Fruit fly (Drosophila melanogaster) whole organism, embryonic: ENCODE measurements around the gene CG42727.

Experiments used
- Adf1 ChIP-seq: fragments of 200-800 bp; sonication (Bioruptor generic); IDR thresholded peaks from 2 replicates; pipeline ENCODE4 v1.3.6; 2022; ENCODE audit warnings: missing biosample characterization, missing genetic modification characterization
- Antp ChIP-seq: fragments of 200-800 bp; sonication (Bioruptor generic); optimal IDR thresholded peaks from 3 replicates; lab custom pipeline; 2016; ENCODE audit warnings: missing biosample characterization, missing genetic modification characterization
- Atf3 ChIP-seq: fragments of 200-800 bp; sonication (Bioruptor generic); optimal IDR thresholded peaks from 3 replicates; lab custom pipeline; 2016; ENCODE audit warnings: missing biosample characterization, missing genetic modification characterization
- CG11398 ChIP-seq: fragments of 200-800 bp; sonication (Bioruptor generic); optimal IDR thresholded peaks from 2 replicates; lab custom pipeline; 2016; ENCODE audit warnings: missing biosample characterization, missing genetic modification characterization
- CG11696 ChIP-seq: fragments of 200-800 bp; sonication (Bioruptor generic); IDR thresholded peaks from 2 replicates; pipeline ENCODE4 v1.3.6; 2022; ENCODE audit warnings: missing biosample characterization, missing genetic modification characterization
- CG14014 ChIP-seq: fragments of 200-800 bp; sonication (Bioruptor generic); IDR thresholded peaks from 2 replicates; pipeline ENCODE4 v1.3.6; 2022; ENCODE audit warnings: missing biosample characterization, missing genetic modification characterization
- CG16779 ChIP-seq: fragments of 200-800 bp; sonication (Bioruptor generic); IDR thresholded peaks from 2 replicates; pipeline ENCODE4 v1.3.6; 2022; ENCODE audit warnings: missing biosample characterization, missing genetic modification characterization
- CG16813 ChIP-seq: fragments of 200-800 bp; sonication (Bioruptor generic); IDR thresholded peaks from 3 replicates; pipeline ENCODE4 v1.3.6; 2022; ENCODE audit warnings: missing biosample characterization, missing genetic modification characterization; ENCODE audit not compliant: partially characterized antibody
- CG18262 ChIP-seq: fragments of 200-800 bp; optimal IDR thresholded peaks from 3 replicates; lab custom pipeline; 2019; ENCODE audit warnings: missing biosample characterization, mild to moderate bottlenecking, missing genetic modification characterization, moderate library complexity
- CG2116 ChIP-seq: fragments of 200-800 bp; sonication (Bioruptor generic); optimal IDR thresholded peaks from 3 replicates; lab custom pipeline; 2018; ENCODE audit warnings: missing biosample characterization, mild to moderate bottlenecking, missing genetic modification characterization
- CG2129 ChIP-seq: fragments of 200-800 bp; sonication (Bioruptor generic); IDR thresholded peaks from 2 replicates; pipeline ENCODE4 v1.3.6; 2022; ENCODE audit warnings: missing biosample characterization, missing genetic modification characterization; ENCODE audit not compliant: partially characterized antibody
- CG2199 ChIP-seq: fragments of 200-800 bp; sonication (Bioruptor generic); IDR thresholded peaks from 3 replicates; pipeline ENCODE4 v1.3.6; 2022; ENCODE audit warnings: missing biosample characterization, missing genetic modification characterization
- CG31224 ChIP-seq: fragments of 200-800 bp; sonication (Bioruptor generic); IDR thresholded peaks from 2 replicates; pipeline ENCODE4 v1.3.6; 2022; ENCODE audit warnings: missing biosample characterization, missing genetic modification characterization
- CG6654 ChIP-seq: fragments of 200-800 bp; sonication (Bioruptor generic); optimal IDR thresholded peaks from 2 replicates; lab custom pipeline; 2017; ENCODE audit warnings: missing biosample characterization, mild to moderate bottlenecking, missing genetic modification characterization
- CG6765 ChIP-seq: fragments of 200-800 bp; sonication (Bioruptor generic); optimal IDR thresholded peaks from 3 replicates; lab custom pipeline; 2017; ENCODE audit warnings: missing biosample characterization, mild to moderate bottlenecking, missing genetic modification characterization
- CG6791 ChIP-seq: fragments of 200-800 bp; sonication (Bioruptor generic); IDR thresholded peaks from 3 replicates; pipeline ENCODE4 v1.3.6; 2022; ENCODE audit warnings: missing biosample characterization, missing genetic modification characterization; ENCODE audit not compliant: partially characterized antibody
- CG7963 ChIP-seq: fragments of 200-800 bp; sonication (Bioruptor generic); IDR thresholded peaks from 3 replicates; pipeline ENCODE4 v1.3.6; 2022; ENCODE audit warnings: missing biosample characterization, missing genetic modification characterization; ENCODE audit not compliant: partially characterized antibody
- CG7987 ChIP-seq: fragments of 200-800 bp; sonication (Bioruptor generic); optimal IDR thresholded peaks from 2 replicates; lab custom pipeline; 2018; ENCODE audit warnings: missing biosample characterization, mild to moderate bottlenecking, missing genetic modification characterization, moderate library complexity
- Doc3 ChIP-seq: fragments of 200-800 bp; sonication (Bioruptor generic); IDR thresholded peaks from 3 replicates; pipeline ENCODE4 v1.3.6; 2022; ENCODE audit warnings: missing biosample characterization, missing genetic modification characterization; ENCODE audit not compliant: partially characterized antibody
- Gsc ChIP-seq: fragments of 200-800 bp; sonication (Bioruptor generic); IDR thresholded peaks from 2 replicates; pipeline ENCODE4 v1.3.6; 2022; ENCODE audit warnings: missing biosample characterization, missing genetic modification characterization
- HLH4C ChIP-seq: fragments of 200-800 bp; sonication (Bioruptor generic); IDR thresholded peaks from 3 replicates; pipeline ENCODE4 v1.3.6; 2022; ENCODE audit warnings: missing biosample characterization, missing genetic modification characterization; ENCODE audit not compliant: partially characterized antibody
- Max ChIP-seq: fragments of 200-800 bp; sonication (Bioruptor generic); optimal IDR thresholded peaks from 2 replicates; lab custom pipeline; 2016; ENCODE audit warnings: missing biosample characterization, mild to moderate bottlenecking, missing genetic modification characterization
- NFAT ChIP-seq: fragments of 200-800 bp; sonication (Bioruptor generic); IDR thresholded peaks from 2 replicates; pipeline ENCODE4 v1.3.6; 2022; ENCODE audit warnings: missing biosample characterization, missing genetic modification characterization
- Nf-YB ChIP-seq: fragments of 200-800 bp; sonication (Bioruptor generic); optimal IDR thresholded peaks from 3 replicates; lab custom pipeline; 2019; ENCODE audit warnings: missing biosample characterization, mild to moderate bottlenecking, missing genetic modification characterization, moderate library complexity
- Sin3A ChIP-seq: fragments of >200 bp; optimal IDR thresholded peaks from 2 replicates; lab custom pipeline; 2018
- Stat92E ChIP-seq, 3 experiments: fragments of >200 bp in 2 of 3; fragments of 200-800 bp in 1 of 3; sonication (Bioruptor generic) in 1 of 3; optimal IDR thresholded peaks; 2 replicates each; lab custom pipeline; 2017 to 2019; ENCODE audit warnings: missing biosample characterization in 3 of 3, missing genetic modification characterization in 3 of 3, mild to moderate bottlenecking in 1 of 3, moderate library complexity in 1 of 3
- ab ChIP-seq: fragments of 200-800 bp; sonication (Bioruptor generic); optimal IDR thresholded peaks from 2 replicates; lab custom pipeline; 2016; ENCODE audit warnings: missing biosample characterization, missing genetic modification characterization
- amos ChIP-seq: fragments of 200-800 bp; sonication (Bioruptor generic); IDR thresholded peaks from 2 replicates; pipeline ENCODE4 v1.3.6; 2022; ENCODE audit warnings: missing biosample characterization, missing genetic modification characterization; ENCODE audit not compliant: partially characterized antibody
- ash1 ChIP-seq: fragments of 200-800 bp; sonication (Bioruptor generic); optimal IDR thresholded peaks from 2 replicates; lab custom pipeline; 2018; ENCODE audit warnings: missing biosample characterization, mild to moderate bottlenecking, missing genetic modification characterization
- bbx ChIP-seq: fragments of 200-800 bp; sonication (Bioruptor generic); IDR thresholded peaks from 2 replicates; pipeline ENCODE4 v1.3.6; 2022; ENCODE audit warnings: missing biosample characterization, missing genetic modification characterization; ENCODE audit not compliant: partially characterized antibody
- caup ChIP-seq: fragments of 200-800 bp; sonication (Bioruptor generic); optimal IDR thresholded peaks from 3 replicates; lab custom pipeline; 2017; ENCODE audit warnings: missing biosample characterization, mild to moderate bottlenecking, missing genetic modification characterization, moderate library complexity; ENCODE audit not compliant: severe bottlenecking
- crol ChIP-seq: fragments of 200-800 bp; sonication (Bioruptor generic); IDR thresholded peaks from 2 replicates; pipeline ENCODE4 v1.3.6; 2022; ENCODE audit warnings: missing biosample characterization, missing genetic modification characterization
- dan ChIP-seq: fragments of 200-800 bp; sonication (Bioruptor generic); IDR thresholded peaks from 2 replicates; pipeline ENCODE4 v1.3.6; 2022; ENCODE audit warnings: missing biosample characterization, missing genetic modification characterization
- dysf ChIP-seq: fragments of 200-800 bp; sonication (Bioruptor generic); IDR thresholded peaks from 3 replicates; pipeline ENCODE4 v1.3.6; 2022; ENCODE audit warnings: missing biosample characterization, missing genetic modification characterization
- fru ChIP-seq: fragments of >200 bp; optimal IDR thresholded peaks from 2 replicates; lab custom pipeline; 2017
- ftz-f1 ChIP-seq: fragments of 200-800 bp; sonication (Bioruptor generic); optimal IDR thresholded peaks from 2 replicates; lab custom pipeline; 2016; ENCODE audit warnings: missing biosample characterization, missing genetic modification characterization
- hb ChIP-seq: fragments of 200-800 bp; sonication (Bioruptor generic); IDR thresholded peaks from 3 replicates; pipeline ENCODE4 v1.3.6; 2022; ENCODE audit warnings: missing biosample characterization, missing genetic modification characterization; ENCODE audit not compliant: partially characterized antibody
- her ChIP-seq: fragments of 200-800 bp; sonication (Bioruptor generic); optimal IDR thresholded peaks from 2 replicates; lab custom pipeline; 2016; ENCODE audit warnings: missing biosample characterization, missing genetic modification characterization
- inv ChIP-seq: fragments of 200-800 bp; sonication (Bioruptor generic); IDR thresholded peaks from 2 replicates; pipeline ENCODE4 v1.3.6; 2022; ENCODE audit warnings: missing biosample characterization, missing genetic modification characterization; ENCODE audit not compliant: partially characterized antibody
- kay ChIP-seq: fragments of 200-800 bp; sonication (Bioruptor generic); optimal IDR thresholded peaks from 2 replicates; lab custom pipeline; 2016; ENCODE audit warnings: missing biosample characterization, missing genetic modification characterization
- kni ChIP-seq: fragments of 200-800 bp; sonication (Bioruptor generic); optimal IDR thresholded peaks from 3 replicates; lab custom pipeline; 2017; ENCODE audit warnings: mild to moderate bottlenecking, missing biosample characterization, missing genetic modification reagents, missing genetic modification characterization
- mld ChIP-seq: fragments of 200-800 bp; sonication (Bioruptor generic); IDR thresholded peaks from 3 replicates; pipeline ENCODE4 v1.3.6; 2022; ENCODE audit warnings: missing biosample characterization, missing genetic modification characterization; ENCODE audit not compliant: partially characterized antibody
- pho ChIP-seq: fragments of 200-800 bp; sonication (Bioruptor generic); optimal IDR thresholded peaks from 2 replicates; lab custom pipeline; 2016; ENCODE audit warnings: missing biosample characterization, missing genetic modification characterization
- rib ChIP-seq: fragments of 200-800 bp; sonication (Bioruptor generic); IDR thresholded peaks from 2 replicates; pipeline ENCODE4 v1.3.6; 2022; ENCODE audit warnings: missing biosample characterization, missing genetic modification characterization
- ro ChIP-seq: fragments of 200-800 bp; sonication (Bioruptor generic); IDR thresholded peaks from 2 replicates; pipeline ENCODE4 v1.3.6; 2022; ENCODE audit warnings: missing biosample characterization, missing genetic modification characterization
- sim ChIP-seq: fragments of 200-800 bp; sonication (Bioruptor generic); IDR thresholded peaks from 2 replicates; pipeline ENCODE4 v1.3.6; 2022; ENCODE audit warnings: missing biosample characterization, missing genetic modification characterization
- sna ChIP-seq: fragments of 200-800 bp; sonication (Bioruptor generic); IDR thresholded peaks from 2 replicates; pipeline ENCODE4 v1.3.6; 2022; ENCODE audit warnings: missing biosample characterization, missing genetic modification characterization; ENCODE audit not compliant: partially characterized antibody
- so ChIP-seq: fragments of 200-800 bp; sonication (Bioruptor generic); IDR thresholded peaks from 3 replicates; pipeline ENCODE4 v1.3.6; 2022; ENCODE audit warnings: missing biosample characterization, missing genetic modification characterization
- tgo ChIP-seq: fragments of 200-800 bp; sonication (Bioruptor generic); IDR thresholded peaks from 3 replicates; pipeline ENCODE4 v1.3.6; 2022; ENCODE audit warnings: missing biosample characterization, missing genetic modification characterization
- tin ChIP-seq: fragments of 200-800 bp; sonication (Bioruptor generic); optimal IDR thresholded peaks from 3 replicates; lab custom pipeline; 2016; ENCODE audit warnings: missing biosample characterization, missing genetic modification characterization
- twi ChIP-seq: fragments of 200-800 bp; optimal IDR thresholded peaks from 2 replicates; lab custom pipeline; 2019; ENCODE audit warnings: missing biosample characterization, mild to moderate bottlenecking, missing genetic modification characterization, moderate library complexity

CG42727 gene

DNA sequence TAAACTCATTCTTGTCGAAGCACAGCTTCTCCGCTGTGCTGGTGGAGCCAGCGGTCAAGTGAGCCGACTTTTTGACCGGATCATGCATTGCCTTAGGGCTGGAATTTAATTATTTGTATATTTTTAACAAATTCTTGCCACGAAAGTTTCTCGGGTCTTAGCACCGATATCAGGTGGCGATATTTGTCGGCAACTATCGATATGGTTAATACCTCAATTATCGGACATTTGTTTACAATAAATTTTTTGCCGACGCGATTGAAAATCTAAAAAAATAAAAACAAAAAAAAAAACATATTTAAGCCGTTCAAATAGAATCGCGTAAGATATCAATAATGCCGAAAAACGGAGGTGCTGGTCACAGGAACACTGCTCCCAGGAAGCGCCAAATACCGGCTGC, 13.6 kb downstream of the CG42727 start, which contains the start of the genes Cog2 and Trax (continued):
- TF ChIP-seq CG7963 (GFP tag; lab: Robert Waterston, UW) (peak; percentile 75), Adf1 (no peak), CG16813 (GFP tag; lab: Robert Waterston, UW) (peak; percentile 77), CG6765 (no peak), Atf3 (GFP tag; lab: Kevin White, UChicago) (no peak), CG11398 (GFP tag; lab: Kevin White, UChicago) (no peak), Doc3 (GFP tag; lab: Robert Waterston, UW) (peak; percentile 94), Nf-YB (GFP tag; lab: Kevin White, UChicago) (no peak), CG6791 (GFP tag; lab: Robert Waterston, UW) (peak; percentile 89), ash1 (GFP tag; lab: Kevin White, UChicago) (no peak), rib (GFP tag; lab: Robert Waterston, UW) (no peak), ro (GFP tag; lab: Robert Waterston, UW) (no peak), Sin3A (peak; percentile 41), dysf (GFP tag; lab: Robert Waterston, UW) (no peak), fru (lab: Kevin White, UChicago) (no peak), hb (GFP tag; lab: Robert Waterston, UW) (peak; percentile 75), caup (no peak), CG7987 (GFP tag; lab: Kevin White, UChicago) (no peak), kay (no peak), ftz-f1 (GFP tag; lab: Kevin White, UChicago) (peak; percentile 37), amos (peak; percentile 82), mld (GFP tag; lab: Robert Waterston, UW) (peak; percentile 71; the same call in 2 of the 3 replicates), inv (peak; percentile 69), CG6654 (GFP tag; lab: Kevin White, UChicago) (no peak), NFAT (GFP tag; lab: Robert Waterston, UW) (no peak), CG16779 (GFP tag; lab: Robert Waterston, UW) (no peak), CG11696 (no peak), Gsc (no peak), dan (GFP tag; lab: Robert Waterston, UW) (no peak), CG2199 (no peak), CG2116 (GFP tag; lab: Kevin White, UChicago) (peak; percentile 46), ab (GFP tag; lab: Kevin White, UChicago) (no peak), sna (GFP tag; lab: Robert Waterston, UW) (peak; percentile 92), HLH4C (GFP tag; lab: Robert Waterston, UW) (peak; percentile 86), tgo (no peak), Stat92E (GFP tag; optimal IDR thresholded peaks at IDR 0.05; lab: Kevin White, UChicago) (no peak), sim (no peak), tin (no peak), kni (GFP tag; lab: Kevin White, UChicago) (no peak), pho (no peak), Antp (no peak), CG31224 (GFP tag; lab: Robert Waterston, UW) (no peak), CG18262 (tag; lab: Kevin White, UChicago) (no peak), crol (GFP tag; lab: Robert Waterston, UW) (no peak), CG2129 (GFP tag; lab: Robert Waterston, UW) (peak; percentile 83), so (GFP tag; lab: Robert Waterston, UW) (no peak), twi (tag; lab: Kevin White, UChicago) (no peak), Max (GFP tag; lab: Kevin White, UChicago) (no peak), bbx (GFP tag; lab: Robert Waterston, UW) (peak; percentile 93), CG14014 (GFP tag; lab: Robert Waterston, UW) (no peak), her (no peak)
